Worm (Caenorhabditis elegans) whole organism, L3 larva: ENCODE data around the gene kin-36.

ENCODE experiments used
- R02D3.7 ChIP-seq: fragments of 150-350 bp; optimal IDR thresholded peaks from 2 replicates; lab custom pipeline; 2014; ENCODE audit warnings: missing biosample characterization, missing genetic modification characterization
- ZK546.5 ChIP-seq: sonication (generic microtip); optimal IDR thresholded peaks from 2 replicates; lab custom pipeline; 2017; ENCODE audit warnings: missing biosample characterization, missing genetic modification characterization
- aly-2 ChIP-seq: fragments of 150-350 bp; optimal IDR thresholded peaks from 2 replicates; lab custom pipeline; 2014; ENCODE audit warnings: missing biosample characterization, missing genetic modification characterization
- ama-1 ChIP-seq: fragments of 150-350 bp; optimal IDR thresholded peaks from 2 replicates; lab custom pipeline; 2018
- ceh-16 ChIP-seq: sonication (generic microtip); optimal IDR thresholded peaks from 2 replicates; lab custom pipeline; 2017; ENCODE audit warnings: missing biosample characterization, missing genetic modification characterization
- ceh-82 ChIP-seq: fragments of 150-350 bp; optimal IDR thresholded peaks from 2 replicates; lab custom pipeline; 2014; ENCODE audit warnings: missing biosample characterization, missing genetic modification characterization
- ceh-9 ChIP-seq: sonication (generic microtip); optimal IDR thresholded peaks from 2 replicates; lab custom pipeline; 2018; ENCODE audit warnings: missing biosample characterization, missing genetic modification characterization
- egl-5 ChIP-seq: fragments of 150-350 bp; optimal IDR thresholded peaks from 2 replicates; lab custom pipeline; 2017; ENCODE audit warnings: missing biosample characterization, missing genetic modification reagents, missing genetic modification characterization, inconsistent platforms
- elt-1 ChIP-seq: fragments of 150-350 bp; optimal IDR thresholded peaks from 2 replicates; lab custom pipeline; 2014; ENCODE audit warnings: missing biosample characterization, missing genetic modification characterization
- fkh-10 ChIP-seq: sonication (generic microtip); optimal IDR thresholded peaks from 2 replicates; lab custom pipeline; 2017; ENCODE audit warnings: missing biosample characterization, missing genetic modification reagents, missing genetic modification characterization
- fkh-2 ChIP-seq: fragments of 150-350 bp; optimal IDR thresholded peaks from 2 replicates; lab custom pipeline; 2014; ENCODE audit warnings: missing biosample characterization, missing genetic modification reagents, missing genetic modification characterization
- fos-1 ChIP-seq: fragments of 150-350 bp; optimal IDR thresholded peaks from 2 replicates; lab custom pipeline; 2014; ENCODE audit warnings: missing biosample characterization, missing genetic modification characterization
- hmg-11 ChIP-seq: sonication (generic microtip); optimal IDR thresholded peaks from 2 replicates; lab custom pipeline; 2016; ENCODE audit warnings: missing genetic modification characterization, missing compliant biosample characterization
- lin-15B ChIP-seq: fragments of 150-350 bp; optimal IDR thresholded peaks from 2 replicates; lab custom pipeline; 2014; ENCODE audit warnings: missing biosample characterization, missing genetic modification characterization
- lin-39 ChIP-seq: fragments of 150-350 bp; optimal IDR thresholded peaks from 2 replicates; lab custom pipeline; 2018; ENCODE audit warnings: missing biosample characterization, missing genetic modification reagents, missing genetic modification characterization
- lsy-12 ChIP-seq: sonication (generic microtip); optimal IDR thresholded peaks from 2 replicates; lab custom pipeline; 2016; ENCODE audit warnings: mild to moderate bottlenecking, missing genetic modification characterization, missing compliant biosample characterization
- mdl-1 ChIP-seq: fragments of 150-350 bp; optimal IDR thresholded peaks from 2 replicates; lab custom pipeline; 2014; ENCODE audit warnings: missing biosample characterization, missing genetic modification characterization
- nfya-1 ChIP-seq: sonication (generic microtip); optimal IDR thresholded peaks from 2 replicates; lab custom pipeline; 2017; ENCODE audit warnings: missing genetic modification characterization, mild to moderate bottlenecking, missing compliant biosample characterization, antibody characterized with exemption, moderate library complexity; ENCODE audit not compliant: insufficient read depth
- nhr-12 ChIP-seq: fragments of 150-350 bp; optimal IDR thresholded peaks from 2 replicates; lab custom pipeline; 2014; ENCODE audit warnings: missing biosample characterization, missing genetic modification characterization
- nhr-237 ChIP-seq: fragments of 150-350 bp; optimal IDR thresholded peaks from 2 replicates; lab custom pipeline; 2014; ENCODE audit warnings: missing biosample characterization, missing genetic modification characterization
- nhr-25 ChIP-seq: sonication (generic microtip); optimal IDR thresholded peaks from 2 replicates; lab custom pipeline; 2017; ENCODE audit warnings: missing biosample characterization, missing genetic modification characterization
- nhr-28 ChIP-seq: fragments of 150-350 bp; optimal IDR thresholded peaks from 2 replicates; lab custom pipeline; 2014; ENCODE audit warnings: missing biosample characterization, missing genetic modification characterization
- nhr-43 ChIP-seq: sonication (generic microtip); optimal IDR thresholded peaks from 2 replicates; lab custom pipeline; 2016; ENCODE audit warnings: mild to moderate bottlenecking, missing genetic modification characterization, missing compliant biosample characterization; ENCODE audit not compliant: poor library complexity, severe bottlenecking
- nhr-67 ChIP-seq: fragments of 150-350 bp; optimal IDR thresholded peaks from 2 replicates; lab custom pipeline; 2014; ENCODE audit warnings: missing biosample characterization, missing genetic modification characterization
- nhr-77 ChIP-seq: fragments of 150-350 bp; optimal IDR thresholded peaks from 2 replicates; lab custom pipeline; 2014; ENCODE audit warnings: missing biosample characterization, missing genetic modification characterization
- pha-4 ChIP-seq: fragments of 150-350 bp; optimal IDR thresholded peaks from 2 replicates; lab custom pipeline; 2014; ENCODE audit warnings: missing biosample characterization, missing genetic modification reagents, missing genetic modification characterization
- pqm-1 ChIP-seq: fragments of 150-350 bp; optimal IDR thresholded peaks from 2 replicates; lab custom pipeline; 2017; ENCODE audit warnings: missing biosample characterization, missing genetic modification characterization, inconsistent platforms
- sea-2 ChIP-seq: fragments of 150-350 bp; sonication (generic microtip); optimal IDR thresholded peaks from 4 replicates; lab custom pipeline; 2014; ENCODE audit warnings: missing biosample characterization, missing genetic modification reagents, missing genetic modification characterization
- skn-1 ChIP-seq: fragments of 150-350 bp; optimal IDR thresholded peaks from 2 replicates; lab custom pipeline; 2014; ENCODE audit warnings: missing biosample characterization, missing genetic modification characterization
- snpc-4 ChIP-seq: fragments of 150-350 bp; optimal IDR thresholded peaks from 2 replicates; lab custom pipeline; 2014; ENCODE audit warnings: missing biosample characterization, missing genetic modification characterization
- tbx-2 ChIP-seq: sonication (generic microtip); optimal IDR thresholded peaks from 2 replicates; lab custom pipeline; 2016; ENCODE audit warnings: mild to moderate bottlenecking, missing genetic modification characterization, missing compliant biosample characterization
- unc-39 ChIP-seq: sonication (generic microtip); optimal IDR thresholded peaks from 4 replicates; lab custom pipeline; 2017; ENCODE audit warnings: missing biosample characterization, missing genetic modification characterization
- unc-62 ChIP-seq: fragments of 150-350 bp; sonication (generic microtip); optimal IDR thresholded peaks from 4 replicates; lab custom pipeline; 2014; ENCODE audit warnings: missing biosample characterization, missing genetic modification reagents, missing genetic modification characterization
- zag-1 ChIP-seq: fragments of 150-350 bp; optimal IDR thresholded peaks from 2 replicates; lab custom pipeline; 2014; ENCODE audit warnings: missing biosample characterization, missing genetic modification characterization
- ztf-11 ChIP-seq: fragments of 150-350 bp; optimal IDR thresholded peaks from 2 replicates; lab custom pipeline; 2014; ENCODE audit warnings: missing biosample characterization, missing genetic modification characterization
- ztf-4 ChIP-seq: fragments of 150-350 bp; optimal IDR thresholded peaks from 2 replicates; lab custom pipeline; 2014; ENCODE audit warnings: missing biosample characterization, missing genetic modification characterization

Gene kin-36

DNA sequence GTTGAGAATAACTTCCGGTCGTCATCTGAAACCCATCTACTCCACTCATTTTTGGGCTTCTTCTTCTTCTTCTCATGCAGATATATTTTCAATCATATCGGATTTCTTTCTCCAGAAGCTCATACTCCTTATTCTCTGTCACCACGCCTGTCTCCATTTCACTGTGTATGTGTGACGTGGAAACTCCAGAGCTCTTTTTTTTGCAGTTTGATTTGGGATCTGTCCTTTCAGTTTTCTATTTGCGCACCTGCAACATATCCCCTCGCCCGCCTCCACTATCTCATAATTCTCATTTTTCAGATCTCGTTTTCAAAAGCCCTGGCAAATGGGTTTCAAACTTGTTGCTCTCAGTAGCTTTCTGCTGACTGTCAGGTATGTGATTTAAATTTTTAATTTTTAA, at the start of gene kin-36:
Gene kin-36 (plus strand): TSS at position 301 of the 400 bp plus-strand sequence.
- no peak for TF ChIP-seq nhr-67
- TF ChIP-seq ZK546.5 (tag; lab: Kevin White, UChicago) = no peak
- no peak for TF ChIP-seq pha-4 (tag; lab: Kevin White, UChicago)
- no peak for TF ChIP-seq nhr-25
- TF ChIP-seq nhr-77 (tag; lab: Kevin White, UChicago) = no peak
- no peak for TF ChIP-seq nfya-1 (tag; lab: Kevin White, UChicago)
- TF ChIP-seq zag-1 (tag; lab: Kevin White, UChicago) = no peak
- TF ChIP-seq pqm-1 = no peak
- no peak for TF ChIP-seq mdl-1 (tag; lab: Kevin White, UChicago)
- no peak for TF ChIP-seq R02D3.7 (tag; lab: Kevin White, UChicago)
- TF ChIP-seq aly-2 (tag; lab: Kevin White, UChicago) = no peak
- TF ChIP-seq lin-39 (tag; lab: Kevin White, UChicago) = no peak
- TF ChIP-seq elt-1 = no peak
- no peak for TF ChIP-seq skn-1
- no peak for TF ChIP-seq snpc-4
- TF ChIP-seq nhr-237 (tag; lab: Kevin White, UChicago) = no peak
- TF ChIP-seq lsy-12 = no peak

DNA sequence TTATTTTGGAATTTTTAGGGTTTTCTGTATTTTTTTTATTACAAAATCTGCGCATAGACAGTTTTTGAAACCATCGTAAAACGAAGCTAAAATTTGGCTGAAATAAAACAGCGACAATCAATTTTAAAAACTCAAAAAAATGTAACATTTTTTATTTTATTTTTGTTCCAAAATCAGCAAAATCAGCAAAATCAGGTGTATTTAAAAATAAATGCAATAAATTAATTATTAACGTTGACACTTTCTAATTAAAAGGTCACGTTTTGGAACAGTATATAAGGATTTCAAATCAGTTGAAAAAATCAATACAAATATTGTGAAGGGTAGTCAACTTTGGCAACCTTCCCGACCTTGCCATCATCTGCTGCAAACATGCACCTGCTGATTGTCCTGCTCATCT, 45.4 kb upstream of the kin-36 start, which contains the start of gene R105.1:
Gene R105.1 (plus strand): TSS at position 301 of the 400 bp plus-strand sequence.
- TF ChIP-seq ceh-16 (tag; lab: Kevin White, UChicago) = no peak
- no peak for TF ChIP-seq lin-39 (tag; lab: Kevin White, UChicago)
- no peak for TF ChIP-seq fkh-10
- TF ChIP-seq lin-15B = no peak
- TF ChIP-seq zag-1 (tag; lab: Kevin White, UChicago) = no peak

DNA sequence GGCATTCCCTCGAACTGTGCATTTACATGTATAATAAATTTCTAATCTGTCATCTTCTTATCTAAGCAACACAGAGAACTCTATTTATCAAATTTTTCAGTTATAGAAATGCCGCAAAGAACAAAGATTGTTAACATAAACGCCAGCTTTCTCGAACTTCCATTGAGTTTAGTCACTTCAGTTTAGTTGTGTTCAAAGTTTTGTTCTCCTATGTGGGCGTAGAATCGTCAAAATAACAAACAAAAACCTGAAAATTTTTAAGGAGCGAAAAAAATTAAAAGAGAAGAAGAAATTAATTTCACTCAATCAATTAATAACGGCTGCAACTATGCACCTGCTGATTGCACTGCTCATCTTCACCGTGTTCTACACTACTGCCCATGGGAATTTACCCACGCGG, 42.8 kb upstream of the kin-36 start, which contains the start of gene R105.5:
Gene R105.5 (plus strand): TSS at position 301 of the 400 bp plus-strand sequence.
- TF ChIP-seq nhr-77 (tag; lab: Kevin White, UChicago) = no peak
- TF ChIP-seq sea-2 (GFP tag; lab: Kevin White, UChicago) = no peak
- TF ChIP-seq ztf-4 = no peak
- TF ChIP-seq nhr-28 (tag; lab: Kevin White, UChicago) = no peak
- TF ChIP-seq fkh-2 (tag; lab: Kevin White, UChicago) = no peak
- TF ChIP-seq nhr-43 (tag; lab: Kevin White, UChicago) = no peak
- no peak for TF ChIP-seq ceh-82
- no peak for TF ChIP-seq hmg-11 (tag; lab: Kevin White, UChicago)
- TF ChIP-seq egl-5 (tag; lab: Kevin White, UChicago) = no peak
- no peak for TF ChIP-seq nhr-12 (tag; lab: Kevin White, UChicago)
- TF ChIP-seq ceh-9 = no peak
- no peak for TF ChIP-seq fkh-10
- TF ChIP-seq elt-1 = no peak
- no peak for TF ChIP-seq lin-15B
- no peak for TF ChIP-seq nhr-67
- no peak for TF ChIP-seq unc-62 (GFP tag; lab: Kevin White, UChicago)
- TF ChIP-seq aly-2 (tag; lab: Kevin White, UChicago) = no peak
- TF ChIP-seq nhr-25 = no peak
- TF ChIP-seq tbx-2 (tag; lab: Kevin White, UChicago) = no peak

DNA sequence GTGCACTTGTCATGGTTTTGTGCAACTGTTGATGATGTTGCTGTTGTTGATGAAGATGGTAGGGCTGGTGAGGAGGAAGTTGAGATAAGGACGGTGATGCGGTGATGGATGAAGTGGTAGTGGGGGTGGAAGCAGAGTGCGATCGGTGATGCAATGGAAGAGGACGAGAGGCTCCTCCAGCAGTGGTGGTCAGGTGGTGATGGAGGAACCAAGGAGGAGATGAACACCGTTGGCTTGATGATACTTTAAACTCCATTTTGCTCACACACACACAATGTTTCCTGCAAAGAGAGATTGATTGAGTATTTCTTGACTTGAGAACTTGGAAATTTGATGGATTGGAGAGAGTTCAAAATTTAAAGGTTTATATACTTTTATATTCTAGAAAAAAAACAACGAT, 41.0 kb upstream of the kin-36 start, which contains the start of gene F19C7.8:
Gene F19C7.8 (minus strand): TSS at position 256 of the 400 bp plus-strand sequence.
- TF ChIP-seq fos-1 (no peak), nhr-67 (no peak), aly-2 (tag; lab: Kevin White, UChicago) (no peak), ama-1 (lab: Kevin White, UChicago) (no peak), nhr-25 (no peak), fkh-2 (tag; lab: Kevin White, UChicago) (no peak), pqm-1 (no peak), nhr-43 (tag; lab: Kevin White, UChicago) (no peak), unc-62 (GFP tag; lab: Kevin White, UChicago) (no peak)

ce11 chrIV:4639352-4639751, 39.5 kb upstream of the kin-36 start:
- no peak for TF ChIP-seq snpc-4
- TF ChIP-seq ztf-4 = no peak
- no peak for TF ChIP-seq ztf-11
- TF ChIP-seq lin-15B = no peak
- no peak for TF ChIP-seq ceh-16 (tag; lab: Kevin White, UChicago)
- TF ChIP-seq fos-1 = no peak
- TF ChIP-seq lin-39 (tag; lab: Kevin White, UChicago) = no peak
- TF ChIP-seq hmg-11 (tag; lab: Kevin White, UChicago) = no peak
- TF ChIP-seq nhr-25 = no peak
- no peak for TF ChIP-seq sea-2 (GFP tag; lab: Kevin White, UChicago)
- no peak for TF ChIP-seq zag-1 (tag; lab: Kevin White, UChicago)
- no peak for TF ChIP-seq nhr-12 (tag; lab: Kevin White, UChicago)
- no peak for TF ChIP-seq unc-39
- no peak for TF ChIP-seq aly-2 (tag; lab: Kevin White, UChicago)
